Worm (Caenorhabditis elegans): ENCODE results near the gene fbxb-54.

fbxb-54 gene

ce11 chrII:1561863-1562262 is 5.7 kb upstream of the fbxb-54 start, which contains the start of gene K05F6.14:
TSS of gene K05F6.14 (plus strand) at chrII:1562163.
- no peak for TF ChIP-seq Y67H2A.10 (GFP tag; conservative IDR thresholded peaks at IDR 0.05)
- no peak for TF ChIP-seq ets-4 (GFP tag; optimal IDR thresholded peaks at IDR 0.05)
- no peak for TF ChIP-seq nhr-90 (tag; optimal IDR thresholded peaks at IDR 0.05)
- no peak for TF ChIP-seq madf-10 (tag; optimal IDR thresholded peaks at IDR 0.05)
- TF ChIP-seq Y79H2A.3 (GFP tag; conservative IDR thresholded peaks at IDR 0.05): no peak
- TF ChIP-seq attf-6 (GFP tag; IDR thresholded peaks at IDR 0.05): no peak
- no peak for TF ChIP-seq mxl-1 (tag; optimal IDR thresholded peaks at IDR 0.05)
- TF ChIP-seq K12H6.12 (tag; optimal IDR thresholded peaks at IDR 0.05): no peak
- TF ChIP-seq F33H1.4 (GFP tag; IDR thresholded peaks at IDR 0.05): no peak

DNA sequence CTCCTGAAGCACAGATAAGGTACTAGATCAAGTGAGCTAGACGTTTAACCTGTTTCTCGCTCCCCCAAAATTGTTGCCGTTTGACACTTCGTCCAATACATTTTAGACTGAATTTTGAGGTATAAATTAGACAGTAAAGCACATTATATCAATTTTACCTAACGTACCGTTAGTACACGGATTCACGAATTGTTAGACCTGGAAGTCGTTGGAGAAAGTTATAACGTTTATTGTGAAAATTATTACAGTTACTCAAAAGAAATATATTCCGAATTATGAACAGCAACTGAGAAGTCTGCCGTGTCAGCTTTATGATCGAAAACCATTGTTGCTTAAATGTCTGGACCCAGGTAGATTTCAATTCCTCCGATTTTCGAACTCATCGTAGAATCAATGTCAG is 4.7 kb upstream of the fbxb-54 start:
- TF ChIP-seq nfya-2 (GFP tag; IDR thresholded peaks at IDR 0.05): no peak
- no peak for TF ChIP-seq rcor-1 (GFP tag; IDR thresholded peaks at IDR 0.05)
- no peak for TF ChIP-seq Y95B8A.8 (GFP tag; IDR thresholded peaks at IDR 0.05)
- TF ChIP-seq snpc-3.4 (tag; optimal IDR thresholded peaks at IDR 0.05): no peak
- TF ChIP-seq rpc-1 (optimal IDR thresholded peaks at IDR 0.05): no peak
- TF ChIP-seq rpc-1 (tag; optimal IDR thresholded peaks at IDR 0.05): no peak
- no peak for TF ChIP-seq ztf-25 (GFP tag; IDR thresholded peaks at IDR 0.05)
- no peak for TF ChIP-seq Y53G8AR.9 (GFP tag; conservative IDR thresholded peaks at IDR 0.05)
- no peak for TF ChIP-seq snpc-1.3 (tag; optimal IDR thresholded peaks at IDR 0.05; ENCODE audit: insufficient read depth)
- no peak for TF ChIP-seq die-1 (tag; optimal IDR thresholded peaks at IDR 0.05)
- no peak for TF ChIP-seq hmg-20 (GFP tag; IDR thresholded peaks at IDR 0.05)
- no peak for TF ChIP-seq hmg-1.2 (GFP tag; IDR thresholded peaks at IDR 0.05)
- TF ChIP-seq sdz-38 (tag; optimal IDR thresholded peaks at IDR 0.05): no peak
- TF ChIP-seq ama-1 (optimal IDR thresholded peaks at IDR 0.05): no peak
- TF ChIP-seq ama-1 (GFP tag; optimal IDR thresholded peaks at IDR 0.05): no peak
- TF ChIP-seq ccch-3 (GFP tag; optimal IDR thresholded peaks at IDR 0.05): no peak
- TF ChIP-seq mes-4 (tag; optimal IDR thresholded peaks at IDR 0.05): no peak
- no peak for TF ChIP-seq lsy-27 (tag; optimal IDR thresholded peaks at IDR 0.05; ENCODE audit: borderline replicate concordance, insufficient read depth)
- TF ChIP-seq fkh-3 (tag; optimal IDR thresholded peaks at IDR 0.05): no peak
- no peak for TF ChIP-seq dpff-1 (tag; optimal IDR thresholded peaks at IDR 0.05)

- TF ChIP-seq dpff-1 (tag; optimal IDR thresholded peaks at IDR 0.05): no peak
- no peak for TF ChIP-seq nfya-1 (tag; optimal IDR thresholded peaks at IDR 0.05; ENCODE audit: borderline replicate concordance, insufficient read depth)
- TF ChIP-seq K11D2.4 (GFP tag; IDR thresholded peaks at IDR 0.05): no peak
- no peak for TF ChIP-seq hsf-1 (GFP tag; IDR thresholded peaks at IDR 0.05)
Observed at ce11 chrII:1550501-1550900, 5.6 kb downstream of the fbxb-54 start, which contains the start of the genes fbxb-52 and fbxb-51. TSS of gene fbxb-52 (minus strand) at chrII:1550601. TSS of gene fbxb-51 (plus strand) at chrII:1550712.

ce11 chrII:1545625-1546024 is 10.5 kb downstream of the fbxb-54 start, which contains the start of gene K05F6.12:
TSS of gene K05F6.12 (plus strand) at chrII:1545925.
- TF ChIP-seq gei-17 (GFP tag; optimal IDR thresholded peaks at IDR 0.05): no peak
- TF ChIP-seq madf-8 (GFP tag; conservative IDR thresholded peaks at IDR 0.05): no peak
- TF ChIP-seq lin-54 (GFP tag; optimal IDR thresholded peaks at IDR 0.05): no peak
- TF ChIP-seq B0035.1 (tag; optimal IDR thresholded peaks at IDR 0.05): no peak
- no peak for TF ChIP-seq nhr-90 (tag; optimal IDR thresholded peaks at IDR 0.05)
- no peak for TF ChIP-seq ztf-3 (GFP tag; optimal IDR thresholded peaks at IDR 0.05)
- no peak for TF ChIP-seq Y53F4B.3 (GFP tag; IDR thresholded peaks at IDR 0.05)
- no peak for TF ChIP-seq zim-3 (tag; optimal IDR thresholded peaks at IDR 0.05)
- TF ChIP-seq efl-1 (GFP tag; optimal IDR thresholded peaks at IDR 0.05): no peak
- no peak for TF ChIP-seq nfya-1 (tag; optimal IDR thresholded peaks at IDR 0.05; ENCODE audit: borderline replicate concordance, insufficient read depth)
- no peak for TF ChIP-seq ama-1 (optimal IDR thresholded peaks at IDR 0.05)
- no peak for TF ChIP-seq ama-1 (GFP tag; optimal IDR thresholded peaks at IDR 0.05)
- no peak for TF ChIP-seq lsl-1 (GFP tag; optimal IDR thresholded peaks at IDR 0.05)
- TF ChIP-seq Y53G8AR.9 (GFP tag; conservative IDR thresholded peaks at IDR 0.05): no peak
- TF ChIP-seq lag-1 (GFP tag; IDR thresholded peaks at IDR 0.05): no peak
- TF ChIP-seq egl-18 (GFP tag; IDR thresholded peaks at IDR 0.05): no peak

All from whole organism, young adult.